Fruit fly (Drosophila melanogaster): ENCODE results near the gene plum.
A peak's percentile ranks its signal among the peaks of the same experiment; 100 is the strongest.

plum gene

dm6 chr3R:26534805-26535416, at the start of gene plum:
plum (minus strand) TSS chr3R:26535217.
- no peak for TF ChIP-seq CG7045 (GFP tag; optimal IDR thresholded peaks at IDR 0.05)
- TF ChIP-seq bab1 (GFP tag; optimal IDR thresholded peaks at IDR 0.05): no peak
- no peak for TF ChIP-seq CG12768 (GFP tag; optimal IDR thresholded peaks at IDR 0.05)
- no peak for TF ChIP-seq CG11617 (GFP tag; optimal IDR thresholded peaks at IDR 0.05)
- TF ChIP-seq cnc (optimal IDR thresholded peaks at IDR 0.05): no peak
- TF ChIP-seq CG7101 (tag; optimal IDR thresholded peaks at IDR 0.05): no peak
- peak; percentile 28 for TF ChIP-seq tj (GFP tag; optimal IDR thresholded peaks at IDR 0.05)
- peak; percentile 14 for TF ChIP-seq ovo (GFP tag; optimal IDR thresholded peaks at IDR 0.05)
- TF ChIP-seq Mnt (GFP tag; optimal IDR thresholded peaks at IDR 0.05): peak; percentile 34
- TF ChIP-seq toe (GFP tag; optimal IDR thresholded peaks at IDR 0.05): no peak
- TF ChIP-seq cic (GFP tag; optimal IDR thresholded peaks at IDR 0.05): peak; percentile 92
- no peak for TF ChIP-seq Clk (GFP tag; optimal IDR thresholded peaks at IDR 0.05)
- no peak for TF ChIP-seq Crg-1 (GFP tag; optimal IDR thresholded peaks at IDR 0.05)
- no peak for TF ChIP-seq CG14711 (tag; optimal IDR thresholded peaks at IDR 0.05)
- TF ChIP-seq CG33017 (tag; optimal IDR thresholded peaks at IDR 0.05): no peak
- no peak for TF ChIP-seq Hr96 (GFP tag; optimal IDR thresholded peaks at IDR 0.05)
- TF ChIP-seq kay (GFP tag; ENCODE audit: borderline replicate concordance): no peak
- peak; percentile 91 for TF ChIP-seq pad (GFP tag; optimal IDR thresholded peaks at IDR 0.05)
- no peak for TF ChIP-seq CG5204 (GFP tag; optimal IDR thresholded peaks at IDR 0.05)
- TF ChIP-seq CG1620 (GFP tag; optimal IDR thresholded peaks at IDR 0.05): no peak

dm6 chr3R:26570422-26570821, 35.4 kb upstream of the plum start:
- peak; percentile 79 for TF ChIP-seq kay (GFP tag; ENCODE audit: borderline replicate concordance)
- no peak for TF ChIP-seq cnc (optimal IDR thresholded peaks at IDR 0.05)

dm6 chr3R:26568137-26568727, 33.2 kb upstream of the plum start:
- TF ChIP-seq CG14711 (tag; optimal IDR thresholded peaks at IDR 0.05) (peak; percentile 12), CG5204 (GFP tag; optimal IDR thresholded peaks at IDR 0.05) (peak; percentile 37), Hr96 (GFP tag; optimal IDR thresholded peaks at IDR 0.05) (peak; percentile 51), CG33017 (tag; optimal IDR thresholded peaks at IDR 0.05) (peak; percentile 50), bab1 (GFP tag; optimal IDR thresholded peaks at IDR 0.05) (peak; percentile 25), Clk (GFP tag; optimal IDR thresholded peaks at IDR 0.05) (no peak), CG7045 (GFP tag; optimal IDR thresholded peaks at IDR 0.05) (no peak), cnc (optimal IDR thresholded peaks at IDR 0.05) (no peak), Crg-1 (GFP tag; optimal IDR thresholded peaks at IDR 0.05) (no peak), cic (GFP tag; optimal IDR thresholded peaks at IDR 0.05) (peak; percentile 86), kay (GFP tag; ENCODE audit: borderline replicate concordance) (peak; percentile 98), pad (GFP tag; optimal IDR thresholded peaks at IDR 0.05) (peak; percentile 2), CG12768 (GFP tag; optimal IDR thresholded peaks at IDR 0.05) (peak; percentile 80), ovo (GFP tag; optimal IDR thresholded peaks at IDR 0.05) (peak; percentile 20), toe (GFP tag; optimal IDR thresholded peaks at IDR 0.05) (peak; percentile 58), CG1620 (GFP tag; optimal IDR thresholded peaks at IDR 0.05) (no peak), CG7101 (tag; optimal IDR thresholded peaks at IDR 0.05) (no peak), CG11617 (GFP tag; optimal IDR thresholded peaks at IDR 0.05) (peak; percentile 46), tj (GFP tag; optimal IDR thresholded peaks at IDR 0.05) (peak; percentile 39), Mnt (GFP tag; optimal IDR thresholded peaks at IDR 0.05) (peak; percentile 66)

- no peak for TF ChIP-seq Mnt (GFP tag; optimal IDR thresholded peaks at IDR 0.05)
- TF ChIP-seq bab1 (GFP tag; optimal IDR thresholded peaks at IDR 0.05): no peak
- TF ChIP-seq CG1620 (GFP tag; optimal IDR thresholded peaks at IDR 0.05): peak; percentile 7
- no peak for TF ChIP-seq CG7045 (GFP tag; optimal IDR thresholded peaks at IDR 0.05)
Observed at dm6 chr3R:26566816-26567215, 31.8 kb upstream of the plum start.

dm6 chr3R:26557532-26558244, 22.7 kb upstream of the plum start:
- TF ChIP-seq CG7045 (GFP tag; optimal IDR thresholded peaks at IDR 0.05) (no peak), pad (GFP tag; optimal IDR thresholded peaks at IDR 0.05) (no peak), bab1 (GFP tag; optimal IDR thresholded peaks at IDR 0.05) (peak; percentile 0), tj (GFP tag; optimal IDR thresholded peaks at IDR 0.05) (no peak)

dm6 chr3R:26556544-26557346, 21.7 kb upstream of the plum start:
- TF ChIP-seq cnc (optimal IDR thresholded peaks at IDR 0.05) (no peak), kay (GFP tag; ENCODE audit: borderline replicate concordance) (peak; percentile 6)

Measured in whole organism, adult.